Worm (Caenorhabditis elegans): ENCODE data around the gene C03H12.1.

C03H12.1 gene

ce11 chrX:15740526-15740925, 51.3 kb downstream of the C03H12.1 start, which contains the start of gene srg-64:
srg-64 (minus strand) TSS chrX:15740626.
- TF ChIP-seq hnd-1 (tag; optimal IDR thresholded peaks at IDR 0.05), result no peak

ce11 chrX:15741852-15742251, 52.6 kb downstream of the C03H12.1 start:
- TF ChIP-seq B0310.2 (tag; optimal IDR thresholded peaks at IDR 0.05) (peak; percentile 87), hmg-4 (GFP tag; optimal IDR thresholded peaks at IDR 0.05) (peak; percentile 95), hnd-1 (tag; optimal IDR thresholded peaks at IDR 0.05) (peak; percentile 78), ceh-36 (tag; optimal IDR thresholded peaks at IDR 0.05) (peak; percentile 87), aly-1 (tag; optimal IDR thresholded peaks at IDR 0.05) (peak; percentile 89), tra-4 (tag; optimal IDR thresholded peaks at IDR 0.05) (no peak), pes-1 (GFP tag; IDR thresholded peaks at IDR 0.05) (peak; percentile 96), tbx-37 (GFP tag; conservative IDR thresholded peaks at IDR 0.05) (peak; percentile 91), F13C5.2 (tag; optimal IDR thresholded peaks at IDR 0.05) (peak; percentile 93), sea-1 (GFP tag; conservative IDR thresholded peaks at IDR 0.05) (peak; percentile 96), tbx-11 (GFP tag; IDR thresholded peaks at IDR 0.05) (peak; percentile 95), flt-1 (GFP tag; IDR thresholded peaks at IDR 0.05) (peak; percentile 92), scrt-1 (GFP tag; IDR thresholded peaks at IDR 0.05) (peak; percentile 96), ets-7 (tag; optimal IDR thresholded peaks at IDR 0.05) (peak; percentile 63), ceh-13 (GFP tag; optimal IDR thresholded peaks at IDR 0.05) (peak; percentile 81), hmbx-1 (tag; optimal IDR thresholded peaks at IDR 0.05) (peak; percentile 59), ama-1 (optimal IDR thresholded peaks at IDR 0.05) (no peak)

- TF ChIP-seq hmg-4 (GFP tag; optimal IDR thresholded peaks at IDR 0.05) (no peak), flt-1 (GFP tag; IDR thresholded peaks at IDR 0.05) (no peak), aly-1 (tag; optimal IDR thresholded peaks at IDR 0.05) (no peak), tbx-11 (GFP tag; IDR thresholded peaks at IDR 0.05) (no peak), sea-1 (GFP tag; conservative IDR thresholded peaks at IDR 0.05) (no peak), tra-4 (tag; optimal IDR thresholded peaks at IDR 0.05) (no peak), ceh-36 (tag; optimal IDR thresholded peaks at IDR 0.05) (no peak), ceh-13 (GFP tag; optimal IDR thresholded peaks at IDR 0.05) (no peak), B0310.2 (tag; optimal IDR thresholded peaks at IDR 0.05) (no peak), F13C5.2 (tag; optimal IDR thresholded peaks at IDR 0.05) (no peak), scrt-1 (GFP tag; IDR thresholded peaks at IDR 0.05) (no peak), hmbx-1 (tag; optimal IDR thresholded peaks at IDR 0.05) (no peak), pes-1 (GFP tag; IDR thresholded peaks at IDR 0.05) (no peak), hnd-1 (tag; optimal IDR thresholded peaks at IDR 0.05) (no peak), ets-7 (tag; optimal IDR thresholded peaks at IDR 0.05) (no peak), ama-1 (optimal IDR thresholded peaks at IDR 0.05) (no peak), tbx-37 (GFP tag; conservative IDR thresholded peaks at IDR 0.05) (no peak)
These were observed 53.1 kb downstream of the C03H12.1 start, which contains the start of gene nhr-255 for ce11 chrX:15742310-15742709. nhr-255 (plus strand) TSS chrX:15742610.

All from whole organism, early embryonic.